Worm (Caenorhabditis elegans): ENCODE results near the gene sptl-1.

DNA sequence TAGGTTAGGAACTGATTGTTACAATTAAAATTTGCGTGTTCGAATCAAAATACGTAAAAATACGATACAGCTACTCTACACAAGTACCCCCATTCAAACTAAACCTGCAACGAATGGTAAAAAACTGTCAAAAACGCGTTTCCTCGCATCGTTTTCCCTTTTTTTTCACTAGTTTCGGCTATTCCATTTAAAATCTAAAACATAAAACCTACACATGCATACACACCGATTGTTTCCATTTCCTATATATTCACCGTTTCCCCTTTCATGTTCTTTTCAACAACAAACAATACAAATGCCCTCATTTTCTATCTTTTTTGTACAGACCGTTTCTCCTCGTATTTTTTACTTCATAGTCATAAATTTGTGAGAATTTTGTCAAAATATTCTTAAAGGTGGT is 17.3 kb downstream of the sptl-1 start:
- TF ChIP-seq med-1 (GFP tag; optimal IDR thresholded peaks at IDR 0.05; ENCODE audit: insufficient read depth) = no peak
- TF ChIP-seq ztf-23 (GFP tag; IDR thresholded peaks at IDR 0.05) = no peak
- TF ChIP-seq flt-1 (GFP tag; IDR thresholded peaks at IDR 0.05) = no peak
- no peak for TF ChIP-seq ztf-29 (GFP tag; IDR thresholded peaks at IDR 0.05)

All from whole organism, midembryonic.